Worm (Caenorhabditis elegans): ENCODE data around the gene C16D2.3.

ce11 chrII:9165762-9166460 is 28.0 kb downstream of the C16D2.3 start, which contains the start of gene W07A12.8:
- TF ChIP-seq unc-62 (GFP tag; optimal IDR thresholded peaks at IDR 0.05 in 1 of 2) = no peak
- no peak for TF ChIP-seq unc-62 (tag; optimal IDR thresholded peaks at IDR 0.05)
- TF ChIP-seq ztf-11 (tag; optimal IDR thresholded peaks at IDR 0.05) = no peak
- TF ChIP-seq zag-1 (tag; optimal IDR thresholded peaks at IDR 0.05) = no peak
- TF ChIP-seq mdl-1 (tag; optimal IDR thresholded peaks at IDR 0.05) = no peak
- TF ChIP-seq unc-130 (GFP tag; optimal IDR thresholded peaks at IDR 0.05) = no peak
- TF ChIP-seq nhr-25 (tag; optimal IDR thresholded peaks at IDR 0.05; ENCODE audit: borderline replicate concordance, insufficient read depth) = no peak
- TF ChIP-seq saeg-2 (GFP tag; IDR thresholded peaks at IDR 0.05) = no peak
- no peak for TF ChIP-seq aha-1 (tag)
- no peak for TF ChIP-seq F37D6.2 (tag; optimal IDR thresholded peaks at IDR 0.05)
- TF ChIP-seq aly-2 (tag; optimal IDR thresholded peaks at IDR 0.05) = no peak
